Worm (Caenorhabditis elegans) whole organism, young adult: ENCODE measurements around the gene T07A9.15.

Source experiments
- F22D6.2 ChIP-seq: sonication (generic microtip); optimal IDR thresholded peaks from 2 replicates; lab custom pipeline; 2016; ENCODE audit warnings: mild to moderate bottlenecking, missing genetic modification characterization, missing compliant biosample characterization
- T26A5.8 ChIP-seq: sonication (generic microtip); optimal IDR thresholded peaks from 2 replicates; lab custom pipeline; 2016; ENCODE audit warnings: missing genetic modification characterization, missing compliant biosample characterization
- aptf-3 ChIP-seq: fragments of 200-800 bp; sonication (Bioruptor generic); IDR thresholded peaks from 2 replicates; pipeline ENCODE4 v1.3.6; 2022; ENCODE audit warnings: missing genetic modification characterization, missing compliant biosample characterization
- bed-2 ChIP-seq: fragments of 200-800 bp; sonication (Bioruptor generic); IDR thresholded peaks from 2 replicates; pipeline ENCODE4 v1.3.6; 2022; ENCODE audit warnings: missing genetic modification reagents, missing genetic modification characterization, missing compliant biosample characterization
- ceh-91 ChIP-seq: fragments of 200-800 bp; sonication (Bioruptor generic); IDR thresholded peaks from 2 replicates; pipeline ENCODE4 v1.3.6; 2022; ENCODE audit warnings: missing genetic modification reagents, missing genetic modification characterization, missing compliant biosample characterization
- fkh-3 ChIP-seq: sonication (generic microtip); optimal IDR thresholded peaks from 2 replicates; lab custom pipeline; 2016; ENCODE audit warnings: mild to moderate bottlenecking, missing genetic modification characterization, missing compliant biosample characterization
- lir-1 ChIP-seq: fragments of 200-800 bp; sonication (Bioruptor generic); conservative IDR thresholded peaks from 2 replicates; pipeline ENCODE4 v1.3.6; 2022; ENCODE audit warnings: missing genetic modification reagents, missing genetic modification characterization, missing compliant biosample characterization
- snpc-4 ChIP-seq, 5 experiments: fragments of 150-350 bp in 1 of 5; sonication (generic microtip) in 4 of 5; optimal IDR thresholded peaks; 2 replicates each; lab custom pipeline; 2014 to 2018; ENCODE audit warnings: missing genetic modification characterization in 5 of 5, missing biosample characterization in 3 of 5, antibody characterized with exemption in 2 of 5, mild to moderate bottlenecking in 2 of 5, missing compliant biosample characterization in 2 of 5, missing genotype in 2 of 5, moderate library complexity in 2 of 5, missing genetic modification reagents in 1 of 5
- unc-130 ChIP-seq: sonication (generic microtip); optimal IDR thresholded peaks from 2 replicates; lab custom pipeline; 2016; ENCODE audit warnings: missing genetic modification reagents, missing genetic modification characterization, missing compliant biosample characterization
- unc-62 ChIP-seq: fragments of 150-350 bp; optimal IDR thresholded peaks from 2 replicates; lab custom pipeline; 2014; ENCODE audit warnings: missing biosample characterization, missing genetic modification reagents, missing genetic modification characterization

ce11 chrIV:372146-372789 is 21.1 kb downstream of the T07A9.15 start:
- TF ChIP-seq F22D6.2 (tag; lab: Kevin White, UChicago) (no peak), snpc-4 (GFP tag; optimal IDR thresholded peaks at IDR 0.05; lab: Kevin White, UChicago) (no peak), snpc-4 (tag; optimal IDR thresholded peaks at IDR 0.05; lab: Kevin White, UChicago) (no peak), unc-62 (GFP tag; lab: Kevin White, UChicago) (no peak), lir-1 (GFP tag; lab: Robert Waterston, UW) (no peak), bed-2 (GFP tag; lab: Robert Waterston, UW) (no peak), T26A5.8 (tag; lab: Kevin White, UChicago) (no peak), unc-130 (GFP tag; lab: Kevin White, UChicago) (no peak), fkh-3 (tag; lab: Kevin White, UChicago) (no peak), ceh-91 (no peak), aptf-3 (GFP tag; lab: Robert Waterston, UW) (no peak)
